Fruit fly (Drosophila melanogaster) whole organism, embryonic: Measurements from ENCODE around the gene CG8372.

Experiments used
- Ada2b ChIP-seq: fragments of 200-800 bp; sonication (Bioruptor generic); IDR thresholded peaks from 2 replicates; pipeline ENCODE4 v1.3.6; 2022; ENCODE audit warnings: missing biosample characterization, missing genetic modification characterization
- Awh ChIP-seq: fragments of 200-800 bp; sonication (Bioruptor generic); IDR thresholded peaks from 2 replicates; pipeline ENCODE4, ENCODE4 v1.3.6; 2022; ENCODE audit warnings: missing biosample characterization, missing genetic modification characterization
- BEAF-32 ChIP-seq: fragments of 200-800 bp; sonication (Bioruptor generic); optimal IDR thresholded peaks from 3 replicates; lab custom pipeline; 2017; ENCODE audit warnings: missing biosample characterization, missing genetic modification characterization, mild to moderate bottlenecking, moderate library complexity, missing genetic modification reagents
- Bteb2 ChIP-seq: fragments of 200-800 bp; sonication (Bioruptor generic); optimal IDR thresholded peaks from 2 replicates; lab custom pipeline; 2016; ENCODE audit warnings: missing biosample characterization, missing genetic modification characterization
- CG13424 ChIP-seq: fragments of 200-800 bp; sonication (Bioruptor generic); optimal IDR thresholded peaks from 2 replicates; lab custom pipeline; 2019; ENCODE audit warnings: missing biosample characterization, mild to moderate bottlenecking, missing genetic modification characterization, moderate library complexity
- CG15696 ChIP-seq: fragments of 200-800 bp; sonication (Bioruptor generic); optimal IDR thresholded peaks from 2 replicates; lab custom pipeline; 2019; ENCODE audit warnings: missing biosample characterization, mild to moderate bottlenecking, missing genetic modification characterization, moderate library complexity
- CG18476 ChIP-seq: fragments of 200-800 bp; sonication (Bioruptor generic); optimal IDR thresholded peaks from 2 replicates; lab custom pipeline; 2016; ENCODE audit warnings: missing biosample characterization, mild to moderate bottlenecking, missing genetic modification characterization
- CG2199 ChIP-seq: fragments of 200-800 bp; sonication (Bioruptor generic); IDR thresholded peaks from 3 replicates; pipeline ENCODE4 v1.3.6; 2022; ENCODE audit warnings: missing biosample characterization, missing genetic modification characterization
- CG30403 ChIP-seq: fragments of 200-800 bp; sonication (Bioruptor generic); optimal IDR thresholded peaks from 3 replicates; lab custom pipeline; 2016; ENCODE audit warnings: missing biosample characterization, missing genetic modification characterization
- CG3163 ChIP-seq: fragments of 200-800 bp; sonication (Bioruptor generic); optimal IDR thresholded peaks from 3 replicates; lab custom pipeline; 2016; ENCODE audit warnings: missing biosample characterization, missing genetic modification characterization
- CG33213 ChIP-seq: fragments of 200-800 bp; sonication (Bioruptor generic); optimal IDR thresholded peaks from 3 replicates; lab custom pipeline; 2016; ENCODE audit warnings: missing biosample characterization, missing genetic modification characterization
- CG4424 ChIP-seq: fragments of 200-800 bp; sonication (Bioruptor generic); optimal IDR thresholded peaks from 3 replicates; lab custom pipeline; 2016; ENCODE audit warnings: missing biosample characterization, missing genetic modification characterization
- CG4730 ChIP-seq: fragments of 200-800 bp; sonication (Bioruptor generic); IDR thresholded peaks from 2 replicates; pipeline ENCODE4 v1.3.6; 2022; ENCODE audit warnings: missing biosample characterization, missing genetic modification characterization
- CG4820 ChIP-seq: fragments of 200-800 bp; sonication (Bioruptor generic); optimal IDR thresholded peaks from 3 replicates; lab custom pipeline; 2016; ENCODE audit warnings: missing biosample characterization, missing genetic modification characterization
- CG6683 ChIP-seq: fragments of 200-800 bp; sonication (Bioruptor generic); optimal IDR thresholded peaks from 2 replicates; lab custom pipeline; 2017; ENCODE audit warnings: missing biosample characterization, mild to moderate bottlenecking, missing genetic modification characterization, missing genetic modification reagents
- CG7556 ChIP-seq: fragments of 200-800 bp; sonication (Bioruptor generic); optimal IDR thresholded peaks from 2 replicates; lab custom pipeline; 2017; ENCODE audit warnings: missing biosample characterization, mild to moderate bottlenecking, missing genetic modification characterization
- CG8089 ChIP-seq: fragments of 200-800 bp; sonication (Bioruptor generic); optimal IDR thresholded peaks from 3 replicates; lab custom pipeline; 2016; ENCODE audit warnings: missing biosample characterization, missing genetic modification characterization
- CG8359 ChIP-seq: fragments of 200-800 bp; sonication (Bioruptor generic); optimal IDR thresholded peaks from 2 replicates; lab custom pipeline; 2017; ENCODE audit warnings: missing biosample characterization, mild to moderate bottlenecking, missing genetic modification characterization, borderline replicate concordance
- CG8944 ChIP-seq: fragments of 200-800 bp; sonication (Bioruptor generic); optimal IDR thresholded peaks from 3 replicates; lab custom pipeline; 2016; ENCODE audit warnings: missing biosample characterization, missing genetic modification characterization
- Dad ChIP-seq: fragments of 200-800 bp; sonication (Bioruptor generic); optimal IDR thresholded peaks from 3 replicates; lab custom pipeline; 2016; ENCODE audit warnings: missing biosample characterization, missing genetic modification characterization
- Dek ChIP-seq: fragments of 200-800 bp; sonication (Bioruptor generic); optimal IDR thresholded peaks from 3 replicates; lab custom pipeline; 2019; ENCODE audit warnings: missing biosample characterization, mild to moderate bottlenecking, missing genetic modification characterization, moderate library complexity
- Dip2 ChIP-seq: fragments of 200-800 bp; sonication (Bioruptor generic); IDR thresholded peaks from 2 replicates; pipeline ENCODE4 v1.3.6; 2022; ENCODE audit warnings: missing biosample characterization, missing genetic modification characterization
- Dip3 ChIP-seq: fragments of 200-800 bp; sonication (Bioruptor generic); optimal IDR thresholded peaks from 3 replicates; lab custom pipeline; 2016; ENCODE audit warnings: missing biosample characterization, missing genetic modification characterization
- ERR ChIP-seq: fragments of 200-800 bp; sonication (Bioruptor generic); optimal IDR thresholded peaks from 2 replicates; lab custom pipeline; 2016; ENCODE audit warnings: missing biosample characterization, missing genetic modification characterization
- Fer2 ChIP-seq: fragments of 200-800 bp; sonication (Bioruptor generic); optimal IDR thresholded peaks from 2 replicates; lab custom pipeline; 2018; ENCODE audit warnings: missing biosample characterization, mild to moderate bottlenecking, missing genetic modification characterization, moderate library complexity
- Hr51 ChIP-seq, 2 experiments: fragments of 200-800 bp; sonication (Bioruptor generic); optimal IDR thresholded peaks; 2 replicates in 1 of 2; 3 replicates in 1 of 2; lab custom pipeline; 2016 to 2018; ENCODE audit warnings: missing biosample characterization in 2 of 2, missing genetic modification characterization in 2 of 2, mild to moderate bottlenecking in 1 of 2, moderate library complexity in 1 of 2
- Lhr ChIP-seq: fragments of 200-800 bp; sonication (Bioruptor generic); optimal IDR thresholded peaks from 3 replicates; lab custom pipeline; 2017; ENCODE audit warnings: mild to moderate bottlenecking, missing biosample characterization, missing genetic modification reagents, missing genetic modification characterization
- Meics ChIP-seq: fragments of 200-800 bp; sonication (Bioruptor generic); optimal IDR thresholded peaks from 2 replicates; lab custom pipeline; 2017; ENCODE audit warnings: missing biosample characterization, mild to moderate bottlenecking, missing genetic modification characterization
- NC2β ChIP-seq: fragments of 200-800 bp; sonication (Bioruptor generic); optimal IDR thresholded peaks from 2 replicates; lab custom pipeline; 2016; ENCODE audit warnings: missing biosample characterization, missing genetic modification characterization
- Rx ChIP-seq: fragments of 200-800 bp; sonication (Bioruptor generic); IDR thresholded peaks from 2 replicates; pipeline ENCODE4 v1.3.6; 2022; ENCODE audit warnings: missing biosample characterization, missing genetic modification characterization
- Sox100B ChIP-seq: fragments of 200-800 bp; sonication (Bioruptor generic); optimal IDR thresholded peaks from 3 replicates; lab custom pipeline; 2018; ENCODE audit warnings: missing biosample characterization, mild to moderate bottlenecking, missing genetic modification characterization
- Ssrp ChIP-seq: fragments of 200-800 bp; sonication (Bioruptor generic); optimal IDR thresholded peaks from 2 replicates; lab custom pipeline; 2018; ENCODE audit warnings: missing biosample characterization, mild to moderate bottlenecking, missing genetic modification characterization, moderate library complexity
- Stat92E ChIP-seq, 3 experiments: fragments of >200 bp in 2 of 3; fragments of 200-800 bp in 1 of 3; sonication (Bioruptor generic) in 1 of 3; optimal IDR thresholded peaks; 2 replicates each; lab custom pipeline; 2017 to 2019; ENCODE audit warnings: missing biosample characterization in 3 of 3, missing genetic modification characterization in 3 of 3, mild to moderate bottlenecking in 1 of 3, moderate library complexity in 1 of 3
- Taf1 ChIP-seq: fragments of 200-800 bp; sonication (Bioruptor generic); IDR thresholded peaks from 2 replicates; pipeline ENCODE4 v1.3.6; 2022; ENCODE audit warnings: missing biosample characterization, missing genetic modification characterization
- Xbp1 ChIP-seq: fragments of 200-800 bp; sonication (Bioruptor generic); optimal IDR thresholded peaks from 3 replicates; lab custom pipeline; 2016; ENCODE audit warnings: missing biosample characterization, mild to moderate bottlenecking, missing genetic modification characterization
- al ChIP-seq: fragments of 200-800 bp; sonication (Bioruptor generic); IDR thresholded peaks from 2 replicates; pipeline ENCODE4 v1.3.6; 2022; ENCODE audit warnings: missing biosample characterization, missing genetic modification characterization
- ara ChIP-seq: fragments of 200-800 bp; sonication (Bioruptor generic); IDR thresholded peaks from 2 replicates; pipeline ENCODE4 v1.3.6; 2022; ENCODE audit warnings: missing biosample characterization, missing genetic modification characterization
- crol ChIP-seq: fragments of 200-800 bp; sonication (Bioruptor generic); IDR thresholded peaks from 2 replicates; pipeline ENCODE4 v1.3.6; 2022; ENCODE audit warnings: missing biosample characterization, missing genetic modification characterization
- cwo ChIP-seq: fragments of 200-800 bp; sonication (Bioruptor generic); optimal IDR thresholded peaks from 3 replicates; lab custom pipeline; 2017; ENCODE audit warnings: missing biosample characterization, missing genetic modification characterization, mild to moderate bottlenecking, moderate library complexity, missing genetic modification reagents
- dmrt99B ChIP-seq: fragments of 200-800 bp; sonication (Bioruptor generic); optimal IDR thresholded peaks from 2 replicates; lab custom pipeline; 2018; ENCODE audit warnings: missing biosample characterization, mild to moderate bottlenecking, missing genetic modification characterization, moderate library complexity
- grau ChIP-seq: fragments of 200-800 bp; optimal IDR thresholded peaks from 3 replicates; lab custom pipeline; 2019; ENCODE audit warnings: missing biosample characterization, mild to moderate bottlenecking, missing genetic modification characterization, moderate library complexity
- her ChIP-seq: fragments of 200-800 bp; sonication (Bioruptor generic); optimal IDR thresholded peaks from 2 replicates; lab custom pipeline; 2016; ENCODE audit warnings: missing biosample characterization, missing genetic modification characterization
- kah ChIP-seq: fragments of 200-800 bp; sonication (Bioruptor generic); optimal IDR thresholded peaks from 2 replicates; lab custom pipeline; 2018; ENCODE audit warnings: missing biosample characterization, mild to moderate bottlenecking, missing genetic modification characterization
- mld ChIP-seq: fragments of 200-800 bp; sonication (Bioruptor generic); IDR thresholded peaks from 3 replicates; pipeline ENCODE4 v1.3.6; 2022; ENCODE audit warnings: missing biosample characterization, missing genetic modification characterization; ENCODE audit not compliant: partially characterized antibody
- phol ChIP-seq: fragments of 200-800 bp; sonication (Bioruptor generic); optimal IDR thresholded peaks from 3 replicates; lab custom pipeline; 2018; ENCODE audit warnings: missing biosample characterization, mild to moderate bottlenecking, missing genetic modification characterization, moderate library complexity
- sd ChIP-seq: fragments of 200-800 bp; sonication (Bioruptor generic); optimal IDR thresholded peaks from 3 replicates; lab custom pipeline; 2018; ENCODE audit warnings: missing biosample characterization, mild to moderate bottlenecking, missing genetic modification characterization, moderate library complexity
- sna ChIP-seq: fragments of 200-800 bp; sonication (Bioruptor generic); IDR thresholded peaks from 2 replicates; pipeline ENCODE4 v1.3.6; 2022; ENCODE audit warnings: missing biosample characterization, missing genetic modification characterization; ENCODE audit not compliant: partially characterized antibody
- toy ChIP-seq: fragments of 200-800 bp; sonication (Bioruptor generic); IDR thresholded peaks from 2 replicates; pipeline ENCODE4 v1.3.6; 2022; ENCODE audit warnings: missing biosample characterization, missing genetic modification characterization
- trem ChIP-seq: fragments of 200-800 bp; optimal IDR thresholded peaks from 3 replicates; lab custom pipeline; 2019; ENCODE audit warnings: missing biosample characterization, mild to moderate bottlenecking, missing genetic modification characterization, moderate library complexity

The CG8372 gene

dm6 chr2L:8204996-8205567 lies 7.6 kb downstream of the CG8372 start, which contains the start of gene SLC5A11 (continued):
- peak; percentile 99 for TF ChIP-seq Sox100B (GFP tag; lab: Kevin White, UChicago)
- peak; percentile 88 for TF ChIP-seq trem
- peak; percentile 96 for TF ChIP-seq CG33213 (GFP tag; lab: Kevin White, UChicago)
- TF ChIP-seq sd (tag; lab: Kevin White, UChicago) = peak; percentile 99
- peak; percentile 97 for TF ChIP-seq ERR (GFP tag; lab: Kevin White, UChicago)
- peak; percentile 95 for TF ChIP-seq al (GFP tag; lab: Robert Waterston, UW)
- peak; percentile 99 for TF ChIP-seq CG7556
- TF ChIP-seq CG3163 (GFP tag; lab: Kevin White, UChicago) = peak; percentile 46
- peak; percentile 70 for TF ChIP-seq CG15696
- peak; percentile 99 for TF ChIP-seq Ssrp (tag; lab: Kevin White, UChicago)
- peak; percentile 92 for TF ChIP-seq phol
- peak; percentile 96 for TF ChIP-seq CG4730 (GFP tag; lab: Robert Waterston, UW)
- peak; percentile 98 to 100 for TF ChIP-seq Hr51 (GFP tag; optimal IDR thresholded peaks at IDR 0.05; lab: Kevin White, UChicago)
- peak; percentile 97 for TF ChIP-seq Awh
- peak; percentile 95 for TF ChIP-seq CG6683
- peak; percentile 54 for TF ChIP-seq NC2β (GFP tag; lab: Kevin White, UChicago)
- TF ChIP-seq CG8089 (GFP tag; lab: Kevin White, UChicago) = peak; percentile 31
- TF ChIP-seq CG8359 = peak; percentile 82
- TF ChIP-seq Taf1 (GFP tag; lab: Robert Waterston, UW) = peak; percentile 99
- TF ChIP-seq Dek (tag; lab: Kevin White, UChicago) = peak; percentile 96
- peak; percentile 99 for TF ChIP-seq Dad
- TF ChIP-seq CG18476 (GFP tag; lab: Kevin White, UChicago) = peak; percentile 99
- peak; percentile 90 for TF ChIP-seq Fer2
- no peak for TF ChIP-seq sna (GFP tag; lab: Robert Waterston, UW)
- peak; percentile 92 for TF ChIP-seq Dip3 (GFP tag; lab: Kevin White, UChicago)
- 0 out of 2 replicates have a peak, but pooled peaks have one; percentile 19 for TF ChIP-seq crol
- TF ChIP-seq Stat92E (GFP tag; optimal IDR thresholded peaks at IDR 0.05; lab: Kevin White, UChicago) = peak in 1 of 3 experiments; percentile 98
- TF ChIP-seq Lhr = peak; percentile 67
- TF ChIP-seq Dip2 = peak; percentile 61; the same call in 1 of the 2 replicates
- TF ChIP-seq ara = peak; percentile 94
- peak; percentile 99 for TF ChIP-seq CG4820 (GFP tag; lab: Kevin White, UChicago)
- peak; percentile 100 for TF ChIP-seq dmrt99B (tag; lab: Kevin White, UChicago)
- TF ChIP-seq mld (GFP tag; lab: Robert Waterston, UW) = no peak
- TF ChIP-seq BEAF-32 (GFP tag; lab: Kevin White, UChicago) = peak; percentile 47
- TF ChIP-seq CG2199 (GFP tag; lab: Robert Waterston, UW) = peak; percentile 91
- TF ChIP-seq CG13424 (tag; lab: Kevin White, UChicago) = peak; percentile 97
- peak; percentile 54 for TF ChIP-seq CG8944 (GFP tag; lab: Kevin White, UChicago)
- TF ChIP-seq CG4424 (GFP tag; lab: Kevin White, UChicago) = peak; percentile 94
- TF ChIP-seq Rx (GFP tag; lab: Robert Waterston, UW) = peak; percentile 85
- peak; percentile 98 for TF ChIP-seq Meics (GFP tag; lab: Kevin White, UChicago)
- peak; percentile 89 for TF ChIP-seq kah
- TF ChIP-seq toy = peak; percentile 94
- peak; percentile 100 for TF ChIP-seq Xbp1 (GFP tag; lab: Kevin White, UChicago)
- peak; percentile 92 for TF ChIP-seq grau (tag; lab: Kevin White, UChicago)
- peak; percentile 87 for TF ChIP-seq her (GFP tag; lab: Kevin White, UChicago)
- peak; percentile 97 for TF ChIP-seq CG30403 (GFP tag; lab: Kevin White, UChicago)
- TF ChIP-seq Bteb2 (GFP tag; lab: Kevin White, UChicago) = peak; percentile 41
- TF ChIP-seq Ada2b (GFP tag; lab: Robert Waterston, UW) = peak; percentile 79
- TF ChIP-seq cwo (GFP tag; lab: Kevin White, UChicago) = peak; percentile 97
